Worm (Caenorhabditis elegans) whole organism, young adult: ENCODE results near the gene srg-13.
A peak's percentile ranks its signal among the peaks of the same experiment; 100 is the strongest.

Source experiments
- B0035.1 ChIP-seq: sonication (generic microtip); optimal IDR thresholded peaks from 2 replicates; lab custom pipeline; 2016; ENCODE audit warnings: missing genetic modification characterization, mild to moderate bottlenecking, missing compliant biosample characterization, missing genotype, missing genetic modification reagents
- D2030.7 ChIP-seq: fragments of 200-800 bp; sonication (Bioruptor generic); IDR thresholded peaks from 2 replicates; pipeline ENCODE4 v1.3.6; 2022; ENCODE audit warnings: missing genetic modification reagents, missing genetic modification characterization, missing compliant biosample characterization
- F33H1.4 ChIP-seq: fragments of 200-800 bp; sonication (Bioruptor generic); IDR thresholded peaks from 2 replicates; pipeline ENCODE4 v1.3.6; 2022; ENCODE audit warnings: missing genetic modification reagents, missing genetic modification characterization, missing compliant biosample characterization
- F49E8.2 ChIP-seq: sonication (generic microtip); optimal IDR thresholded peaks from 3 replicates; lab custom pipeline; 2017; ENCODE audit warnings: missing genetic modification characterization, mild to moderate bottlenecking, missing compliant biosample characterization, antibody characterized with exemption, moderate library complexity; ENCODE audit not compliant: insufficient read depth
- T07F8.4 ChIP-seq: sonication (generic microtip); optimal IDR thresholded peaks from 2 replicates; lab custom pipeline; 2016; ENCODE audit warnings: mild to moderate bottlenecking, missing genetic modification characterization, moderate library complexity, missing compliant biosample characterization
- Y53F4B.3 ChIP-seq: fragments of 200-800 bp; sonication (Bioruptor generic); IDR thresholded peaks from 2 replicates; pipeline ENCODE4 v1.3.6; 2022; ENCODE audit warnings: missing genetic modification reagents, missing genetic modification characterization, missing compliant biosample characterization
- Y67H2A.10 ChIP-seq: fragments of 200-800 bp; sonication (Bioruptor generic); conservative IDR thresholded peaks from 2 replicates; pipeline ENCODE4 v1.3.6; 2022; ENCODE audit warnings: missing genetic modification reagents, missing genetic modification characterization, missing compliant biosample characterization
- Y95B8A.8 ChIP-seq: fragments of 200-800 bp; sonication (Bioruptor generic); IDR thresholded peaks from 2 replicates; pipeline ENCODE4 v1.3.6; 2022; ENCODE audit warnings: missing genetic modification reagents, missing genetic modification characterization, missing compliant biosample characterization
- aptf-2 ChIP-seq: fragments of 200-800 bp; sonication (Bioruptor generic); conservative IDR thresholded peaks from 2 replicates; pipeline ENCODE4 v1.3.6; 2022; ENCODE audit warnings: missing genetic modification reagents, missing genetic modification characterization, missing compliant biosample characterization
- atf-7 ChIP-seq: sonication (generic microtip); optimal IDR thresholded peaks from 2 replicates; lab custom pipeline; 2017; ENCODE audit warnings: mild to moderate bottlenecking, missing genetic modification characterization, missing compliant biosample characterization
- attf-5 ChIP-seq: fragments of 200-800 bp; sonication (Bioruptor generic); optimal IDR thresholded peaks from 2 replicates; lab custom pipeline; 2018; ENCODE audit warnings: mild to moderate bottlenecking, missing genetic modification characterization, missing compliant biosample characterization
- bed-1 ChIP-seq: fragments of 200-800 bp; sonication (Bioruptor generic); IDR thresholded peaks from 2 replicates; pipeline ENCODE4 v1.3.6; 2022; ENCODE audit warnings: missing genetic modification reagents, missing genetic modification characterization, missing compliant biosample characterization
- ccch-3 ChIP-seq: fragments of 200-800 bp; sonication (Bioruptor generic); optimal IDR thresholded peaks from 2 replicates; lab custom pipeline; 2018; ENCODE audit warnings: mild to moderate bottlenecking, missing genetic modification characterization, missing compliant biosample characterization
- cebp-2 ChIP-seq: fragments of 200-800 bp; sonication (Bioruptor generic); IDR thresholded peaks from 2 replicates; pipeline ENCODE4 v1.3.6; 2022; ENCODE audit warnings: missing genetic modification characterization, missing compliant biosample characterization
- ceh-100 ChIP-seq: fragments of 200-800 bp; sonication (Bioruptor generic); IDR thresholded peaks from 2 replicates; pipeline ENCODE4 v1.3.6; 2022; ENCODE audit warnings: missing genetic modification reagents, missing genetic modification characterization, missing compliant biosample characterization
- ceh-91 ChIP-seq: fragments of 200-800 bp; sonication (Bioruptor generic); IDR thresholded peaks from 2 replicates; pipeline ENCODE4 v1.3.6; 2022; ENCODE audit warnings: missing genetic modification reagents, missing genetic modification characterization, missing compliant biosample characterization
- dpff-1 ChIP-seq: sonication (generic microtip); optimal IDR thresholded peaks from 2 replicates; lab custom pipeline; 2017; ENCODE audit warnings: mild to moderate bottlenecking, missing genetic modification characterization, missing compliant biosample characterization
- dpl-1 ChIP-seq: fragments of 150-350 bp; optimal IDR thresholded peaks from 2 replicates; lab custom pipeline; 2014; ENCODE audit warnings: missing biosample characterization, missing genetic modification reagents, missing genetic modification characterization
- efl-1 ChIP-seq: fragments of 150-350 bp; optimal IDR thresholded peaks from 2 replicates; lab custom pipeline; 2014; ENCODE audit warnings: missing biosample characterization, missing genetic modification reagents, missing genetic modification characterization
- egl-44 ChIP-seq: fragments of 200-800 bp; sonication (Bioruptor generic); IDR thresholded peaks from 2 replicates; pipeline ENCODE4 v1.3.6; 2022; ENCODE audit warnings: missing genetic modification reagents, missing genetic modification characterization, missing compliant biosample characterization
- egrh-3 ChIP-seq: fragments of 200-800 bp; sonication (Bioruptor generic); IDR thresholded peaks from 2 replicates; pipeline ENCODE4 v1.3.6; 2022; ENCODE audit warnings: missing genetic modification reagents, missing genetic modification characterization, missing compliant biosample characterization
- ekl-4 ChIP-seq: fragments of 200-800 bp; sonication (Bioruptor generic); IDR thresholded peaks from 2 replicates; pipeline ENCODE4 v1.3.6; 2022; ENCODE audit warnings: missing genetic modification reagents, missing genetic modification characterization, missing compliant biosample characterization
- ets-4 ChIP-seq: fragments of 200-800 bp; sonication (Bioruptor generic); optimal IDR thresholded peaks from 2 replicates; lab custom pipeline; 2018; ENCODE audit warnings: mild to moderate bottlenecking, missing genetic modification characterization, missing compliant biosample characterization
- fkh-3 ChIP-seq: sonication (generic microtip); optimal IDR thresholded peaks from 2 replicates; lab custom pipeline; 2016; ENCODE audit warnings: mild to moderate bottlenecking, missing genetic modification characterization, missing compliant biosample characterization
- him-1 ChIP-seq: sonication (generic microtip); optimal IDR thresholded peaks from 2 replicates; lab custom pipeline; 2016; ENCODE audit warnings: missing genotype, missing genetic modification reagents, missing genetic modification characterization, missing compliant biosample characterization
- hmg-1.2 ChIP-seq: fragments of 200-800 bp; sonication (Bioruptor generic); IDR thresholded peaks from 2 replicates; pipeline ENCODE4 v1.3.6; 2022; ENCODE audit warnings: missing genetic modification reagents, missing genetic modification characterization, missing compliant biosample characterization
- hmg-20 ChIP-seq: fragments of 200-800 bp; sonication (Bioruptor generic); IDR thresholded peaks from 2 replicates; pipeline ENCODE4 v1.3.6; 2022; ENCODE audit warnings: missing genetic modification reagents, missing genetic modification characterization, missing compliant biosample characterization
- let-526 ChIP-seq: fragments of 200-800 bp; sonication (Bioruptor generic); IDR thresholded peaks from 2 replicates; pipeline ENCODE4 v1.3.6; 2022; ENCODE audit warnings: missing genetic modification reagents, missing genetic modification characterization, missing compliant biosample characterization
- let-607 ChIP-seq, 2 experiments: fragments of 200-800 bp in 1 of 2; sonication (Bioruptor generic) in 1 of 2; sonication (generic microtip) in 1 of 2; optimal IDR thresholded peaks; 2 replicates each; lab custom pipeline; 2016 to 2018; ENCODE audit warnings: mild to moderate bottlenecking in 2 of 2, missing compliant biosample characterization in 2 of 2, missing genetic modification characterization in 2 of 2, moderate library complexity in 2 of 2, missing genotype in 1 of 2
- lin-54 ChIP-seq: fragments of 200-800 bp; sonication (Bioruptor generic); optimal IDR thresholded peaks from 2 replicates; lab custom pipeline; 2018; ENCODE audit warnings: mild to moderate bottlenecking, missing genetic modification characterization, missing compliant biosample characterization
- lir-1 ChIP-seq: fragments of 200-800 bp; sonication (Bioruptor generic); conservative IDR thresholded peaks from 2 replicates; pipeline ENCODE4 v1.3.6; 2022; ENCODE audit warnings: missing genetic modification reagents, missing genetic modification characterization, missing compliant biosample characterization
- lsl-1 ChIP-seq: fragments of 200-800 bp; sonication (Bioruptor generic); optimal IDR thresholded peaks from 2 replicates; lab custom pipeline; 2018; ENCODE audit warnings: mild to moderate bottlenecking, missing genetic modification characterization, moderate library complexity, missing compliant biosample characterization
- madf-10 ChIP-seq: sonication (generic microtip); optimal IDR thresholded peaks from 2 replicates; lab custom pipeline; 2016; ENCODE audit warnings: mild to moderate bottlenecking, missing genetic modification characterization, missing compliant biosample characterization
- madf-3 ChIP-seq: fragments of 200-800 bp; sonication (Bioruptor generic); IDR thresholded peaks from 2 replicates; pipeline ENCODE4 v1.3.6; 2022; ENCODE audit warnings: missing genetic modification reagents, missing genetic modification characterization, missing compliant biosample characterization
- madf-6 ChIP-seq: fragments of 200-800 bp; sonication (Bioruptor generic); IDR thresholded peaks from 2 replicates; pipeline ENCODE4 v1.3.6; 2022; ENCODE audit warnings: missing genetic modification reagents, missing genetic modification characterization, missing compliant biosample characterization
- madf-8 ChIP-seq: fragments of 200-800 bp; sonication (Bioruptor generic); conservative IDR thresholded peaks from 2 replicates; pipeline ENCODE4 v1.3.6; 2022; ENCODE audit warnings: missing genetic modification reagents, missing genetic modification characterization, missing compliant biosample characterization
- mcd-1 ChIP-seq: fragments of 200-800 bp; sonication (Bioruptor generic); IDR thresholded peaks from 2 replicates; pipeline ENCODE4 v1.3.6; 2022; ENCODE audit warnings: missing genetic modification reagents, missing genetic modification characterization, missing compliant biosample characterization
- mxl-1 ChIP-seq: sonication (generic microtip); optimal IDR thresholded peaks from 2 replicates; lab custom pipeline; 2016; ENCODE audit warnings: missing genetic modification characterization, missing compliant biosample characterization
- nhr-80 ChIP-seq: sonication (generic microtip); optimal IDR thresholded peaks from 2 replicates; lab custom pipeline; 2016; ENCODE audit warnings: missing genetic modification characterization, missing compliant biosample characterization
- nhr-90 ChIP-seq: sonication (generic microtip); optimal IDR thresholded peaks from 2 replicates; lab custom pipeline; 2016; ENCODE audit warnings: missing genotype, mild to moderate bottlenecking, missing genetic modification characterization, missing compliant biosample characterization
- rcor-1 ChIP-seq: fragments of 200-800 bp; sonication (Bioruptor generic); IDR thresholded peaks from 2 replicates; pipeline ENCODE4 v1.3.6; 2022; ENCODE audit warnings: missing genetic modification reagents, missing genetic modification characterization, missing compliant biosample characterization
- snpc-1.1 ChIP-seq: sonication (generic microtip); optimal IDR thresholded peaks from 2 replicates; lab custom pipeline; 2017; ENCODE audit warnings: missing genetic modification characterization, mild to moderate bottlenecking, missing compliant biosample characterization, antibody characterized with exemption, moderate library complexity, missing genotype, missing genetic modification reagents; ENCODE audit not compliant: insufficient read depth
- snpc-1.3 ChIP-seq: sonication (generic microtip); optimal IDR thresholded peaks from 2 replicates; lab custom pipeline; 2017; ENCODE audit warnings: missing genetic modification characterization, mild to moderate bottlenecking, missing compliant biosample characterization, antibody characterized with exemption, moderate library complexity, missing genotype, missing genetic modification reagents; ENCODE audit not compliant: insufficient read depth
- snpc-3.4 ChIP-seq: sonication (generic microtip); optimal IDR thresholded peaks from 2 replicates; lab custom pipeline; 2017; ENCODE audit warnings: missing genetic modification characterization, mild to moderate bottlenecking, missing compliant biosample characterization, antibody characterized with exemption, moderate library complexity, missing genotype, missing genetic modification reagents
- xnd-1 ChIP-seq: sonication (generic microtip); optimal IDR thresholded peaks from 2 replicates; lab custom pipeline; 2016; ENCODE audit warnings: missing genotype, missing genetic modification reagents, missing genetic modification characterization, missing compliant biosample characterization
- zim-3 ChIP-seq: sonication (generic microtip); optimal IDR thresholded peaks from 2 replicates; lab custom pipeline; 2017; ENCODE audit warnings: mild to moderate bottlenecking, missing genetic modification characterization, moderate library complexity, missing compliant biosample characterization

Gene srg-13

ce11 chrIII:4649811-4650544 lies 22.1 kb upstream of the srg-13 start, which contains the start of gene ppm-2:
Gene ppm-2, plus strand, starts transcription at chrIII:4650494.
- TF ChIP-seq let-526 (0 out of 2 replicates have a peak, but pooled peaks have one; percentile 35), D2030.7 (GFP tag; lab: Robert Waterston, UW) (peak; percentile 76), ceh-100 (no peak), T07F8.4 (tag; lab: Kevin White, UChicago) (no peak), egrh-3 (GFP tag; lab: Robert Waterston, UW) (no peak), cebp-2 (GFP tag; lab: Robert Waterston, UW) (no peak), atf-7 (tag; lab: Kevin White, UChicago) (peak; percentile 20), snpc-3.4 (tag; lab: Kevin White, UChicago) (peak; percentile 53), rcor-1 (GFP tag; lab: Robert Waterston, UW) (peak; percentile 43; the same call in 1 of the 2 replicates), zim-3 (tag; lab: Kevin White, UChicago) (no peak), nhr-90 (no peak), F49E8.2 (tag; lab: Kevin White, UChicago) (peak; percentile 87), madf-3 (GFP tag; lab: Robert Waterston, UW) (0 out of 2 replicates have a peak, but pooled peaks have one; percentile 2), egl-44 (GFP tag; lab: Robert Waterston, UW) (no peak), ekl-4 (GFP tag; lab: Robert Waterston, UW) (0 out of 2 replicates have a peak, but pooled peaks have one; percentile 58), nhr-80 (peak; percentile 31), Y95B8A.8 (no peak), madf-8 (GFP tag; lab: Robert Waterston, UW) (peak; percentile 100), let-607 (tag; optimal IDR thresholded peaks at IDR 0.05; lab: Kevin White, UChicago) (peak in 1 of 2 experiments; percentile 25), F33H1.4 (GFP tag; lab: Robert Waterston, UW) (peak; percentile 97), madf-10 (tag; lab: Kevin White, UChicago) (no peak), dpl-1 (peak; percentile 38), mxl-1 (tag; lab: Kevin White, UChicago) (no peak), Y67H2A.10 (GFP tag; lab: Robert Waterston, UW) (no peak), ceh-91 (GFP tag; lab: Robert Waterston, UW) (peak; percentile 87), efl-1 (GFP tag; lab: Kevin White, UChicago) (peak; percentile 50), lir-1 (no peak), Y53F4B.3 (GFP tag; lab: Robert Waterston, UW) (0 out of 2 replicates have a peak, but pooled peaks have one; percentile 10), ets-4 (no peak), hmg-1.2 (GFP tag; lab: Robert Waterston, UW) (peak; percentile 17; the same call in 1 of the 2 replicates), attf-5 (GFP tag; lab: Kevin White, UChicago) (no peak), fkh-3 (tag; lab: Kevin White, UChicago) (no peak), lsl-1 (GFP tag; lab: Kevin White, UChicago) (peak; percentile 99), bed-1 (GFP tag; lab: Robert Waterston, UW) (no peak), dpff-1 (no peak), hmg-20 (GFP tag; lab: Robert Waterston, UW) (no peak), lin-54 (peak; percentile 1), aptf-2 (GFP tag; lab: Robert Waterston, UW) (0 out of 2 replicates have a peak, but pooled peaks have one; percentile 59), madf-6 (GFP tag; lab: Robert Waterston, UW) (peak; percentile 100), snpc-1.1 (tag; lab: Kevin White, UChicago) (no peak), B0035.1 (no peak), xnd-1 (peak; percentile 97), him-1 (peak; percentile 54), ccch-3 (no peak), mcd-1 (GFP tag; lab: Robert Waterston, UW) (0 out of 2 replicates have a peak, but pooled peaks have one; percentile 13), snpc-1.3 (tag; lab: Kevin White, UChicago) (peak; percentile 21)
